Fruit fly (Drosophila melanogaster): Measurements from ENCODE around the gene CG12795.

Gene CG12795

dm6 chr2L:3437068-3437467, 15.2 kb upstream of the CG12795 start (continued):
- no peak for TF ChIP-seq Dref (GFP tag; IDR thresholded peaks at IDR 0.05)
- TF ChIP-seq CG14014 (GFP tag; IDR thresholded peaks at IDR 0.05): peak; percentile 60; the same call in 1 of the 2 replicates
- peak; percentile 72 for TF ChIP-seq CG8924 (tag; optimal IDR thresholded peaks at IDR 0.05)
- no peak for TF ChIP-seq Atf6 (GFP tag; IDR thresholded peaks at IDR 0.05)
- TF ChIP-seq salm (tag; optimal IDR thresholded peaks at IDR 0.05): peak; percentile 60
- 0 out of 2 replicates have a peak, but pooled peaks have one; percentile 14 for TF ChIP-seq CG7372 (GFP tag; IDR thresholded peaks at IDR 0.05)
- TF ChIP-seq ac (GFP tag; optimal IDR thresholded peaks at IDR 0.05): no peak
- TF ChIP-seq mld (GFP tag; IDR thresholded peaks at IDR 0.05; ENCODE audit: partially characterized antibody): no peak
- peak; percentile 40 for TF ChIP-seq CG1529 (GFP tag; optimal IDR thresholded peaks at IDR 0.05)
- no peak for TF ChIP-seq stwl (tag; optimal IDR thresholded peaks at IDR 0.05)
- TF ChIP-seq unc-4 (GFP tag; IDR thresholded peaks at IDR 0.05; ENCODE audit: partially characterized antibody): no peak
- peak; percentile 49 for TF ChIP-seq ind (GFP tag; optimal IDR thresholded peaks at IDR 0.05)
- no peak for TF ChIP-seq HLHmδ (GFP tag; optimal IDR thresholded peaks at IDR 0.05)
- peak; percentile 42 for TF ChIP-seq Meics (GFP tag; optimal IDR thresholded peaks at IDR 0.05)
- TF ChIP-seq CG2129 (GFP tag; IDR thresholded peaks at IDR 0.05; ENCODE audit: partially characterized antibody): no peak
- no peak for TF ChIP-seq CG12236 (GFP tag; optimal IDR thresholded peaks at IDR 0.05)
- TF ChIP-seq Taf1 (GFP tag; IDR thresholded peaks at IDR 0.05): no peak
- peak; percentile 35; the same call in 1 of the 2 replicates for TF ChIP-seq esg (GFP tag; conservative IDR thresholded peaks at IDR 0.05)
- no peak for TF ChIP-seq psq (GFP tag; optimal IDR thresholded peaks at IDR 0.05)
- TF ChIP-seq CG3281 (GFP tag; optimal IDR thresholded peaks at IDR 0.05): peak; percentile 23
- peak; percentile 66 for TF ChIP-seq CG13296 (GFP tag; optimal IDR thresholded peaks at IDR 0.05)
- peak; percentile 15 for TF ChIP-seq CG4424 (GFP tag; optimal IDR thresholded peaks at IDR 0.05)
- no peak for TF ChIP-seq CG2875 (GFP tag; optimal IDR thresholded peaks at IDR 0.05)
- TF ChIP-seq fd102C (GFP tag; optimal IDR thresholded peaks at IDR 0.05): no peak
- no peak for TF ChIP-seq CG1832 (GFP tag; optimal IDR thresholded peaks at IDR 0.05)
- TF ChIP-seq TFAM (GFP tag; optimal IDR thresholded peaks at IDR 0.05): peak; percentile 2
- TF ChIP-seq Ravus (GFP tag; IDR thresholded peaks at IDR 0.05): no peak
- peak; percentile 49; the same call in 1 of the 3 replicates for TF ChIP-seq CG11695 (GFP tag; IDR thresholded peaks at IDR 0.05)
- TF ChIP-seq Hand (GFP tag; optimal IDR thresholded peaks at IDR 0.05): no peak
- TF ChIP-seq kay (GFP tag; optimal IDR thresholded peaks at IDR 0.05): no peak
- TF ChIP-seq Sry-β (GFP tag; optimal IDR thresholded peaks at IDR 0.05): no peak
- 0 out of 3 replicates have a peak, but pooled peaks have one; percentile 33 for TF ChIP-seq CG11560 (tag; IDR thresholded peaks at IDR 0.05)
- no peak for TF ChIP-seq NK7.1 (GFP tag; optimal IDR thresholded peaks at IDR 0.05)
- TF ChIP-seq CG9932 (GFP tag; IDR thresholded peaks at IDR 0.05): no peak
- TF ChIP-seq CG3065 (GFP tag; optimal IDR thresholded peaks at IDR 0.05): no peak
- peak; percentile 49; the same call in 1 of the 2 replicates for TF ChIP-seq CG10321 (GFP tag; IDR thresholded peaks at IDR 0.05)
- TF ChIP-seq seq (GFP tag; IDR thresholded peaks at IDR 0.05): peak; percentile 64; the same call in 1 of the 2 replicates
- peak; percentile 95 for TF ChIP-seq sens (GFP tag)
- no peak for TF ChIP-seq CG17186 (GFP tag; optimal IDR thresholded peaks at IDR 0.05)
- TF ChIP-seq CG6272 (GFP tag; IDR thresholded peaks at IDR 0.05): no peak
- no peak for TF ChIP-seq CG13775 (GFP tag; optimal IDR thresholded peaks at IDR 0.05)
- no peak for TF ChIP-seq Hr3 (GFP tag; optimal IDR thresholded peaks at IDR 0.05)
- TF ChIP-seq Rx (GFP tag; IDR thresholded peaks at IDR 0.05): peak; percentile 17; the same call in 1 of the 2 replicates
- TF ChIP-seq maf-S (GFP tag; optimal IDR thresholded peaks at IDR 0.05): no peak
- TF ChIP-seq CG2199 (GFP tag; IDR thresholded peaks at IDR 0.05): no peak
- no peak for TF ChIP-seq slp2 (GFP tag; optimal IDR thresholded peaks at IDR 0.05)
- TF ChIP-seq chinmo (GFP tag; IDR thresholded peaks at IDR 0.05; ENCODE audit: partially characterized antibody): no peak
- no peak for TF ChIP-seq CG8478 (optimal IDR thresholded peaks at IDR 0.05)
- no peak for TF ChIP-seq Atf-2 (GFP tag; optimal IDR thresholded peaks at IDR 0.05)
- TF ChIP-seq CG13287 (GFP tag; IDR thresholded peaks at IDR 0.05; ENCODE audit: partially characterized antibody): no peak
- no peak for TF ChIP-seq CG11456 (GFP tag; IDR thresholded peaks at IDR 0.05)
- no peak for TF ChIP-seq CG13624 (GFP tag; optimal IDR thresholded peaks at IDR 0.05)
